Worm (Caenorhabditis elegans) whole organism, late embryonic: Measurements from ENCODE around the gene fbxa-96.
A peak's percentile ranks its signal among the peaks of the same experiment; 100 is the strongest.

Experiments
- C08G9.2 ChIP-seq: sonication (generic microtip); optimal IDR thresholded peaks from 2 replicates; lab custom pipeline; 2016; ENCODE audit warnings: mild to moderate bottlenecking, missing genetic modification characterization, moderate library complexity, missing compliant biosample characterization
- F13H6.1 ChIP-seq: sonication (generic microtip); optimal IDR thresholded peaks from 2 replicates; lab custom pipeline; 2016; ENCODE audit warnings: missing genetic modification characterization, missing compliant biosample characterization
- K02D7.2 ChIP-seq: sonication (generic microtip); optimal IDR thresholded peaks from 2 replicates; lab custom pipeline; 2017; ENCODE audit warnings: mild to moderate bottlenecking, missing genetic modification characterization, missing compliant biosample characterization
- K09A11.1 ChIP-seq: sonication (generic microtip); optimal IDR thresholded peaks from 2 replicates; lab custom pipeline; 2017; ENCODE audit warnings: antibody characterized with exemption, mild to moderate bottlenecking, missing genetic modification characterization, missing compliant biosample characterization; ENCODE audit not compliant: insufficient read depth
- Y22D7AL.16 ChIP-seq: sonication (generic microtip); optimal IDR thresholded peaks from 2 replicates; lab custom pipeline; 2016; ENCODE audit warnings: missing genetic modification characterization, missing compliant biosample characterization
- ahr-1 ChIP-seq: sonication (generic microtip); optimal IDR thresholded peaks from 2 replicates; lab custom pipeline; 2016; ENCODE audit warnings: missing genetic modification characterization, missing compliant biosample characterization
- ama-1 ChIP-seq: fragments of 150-350 bp; optimal IDR thresholded peaks from 2 replicates; lab custom pipeline; 2014
- ceh-14 ChIP-seq: sonication (generic microtip); optimal IDR thresholded peaks from 2 replicates; lab custom pipeline; 2016; ENCODE audit warnings: missing genotype, missing genetic modification characterization, missing compliant biosample characterization
- ceh-19 ChIP-seq: fragments of 200-800 bp; sonication (Bioruptor generic); optimal IDR thresholded peaks from 2 replicates; lab custom pipeline; 2018; ENCODE audit warnings: mild to moderate bottlenecking, missing genetic modification characterization, missing compliant biosample characterization
- ceh-34 ChIP-seq: sonication (generic microtip); optimal IDR thresholded peaks from 2 replicates; lab custom pipeline; 2016; ENCODE audit warnings: mild to moderate bottlenecking, missing genetic modification characterization, missing compliant biosample characterization
- ceh-48 ChIP-seq: sonication (generic microtip); optimal IDR thresholded peaks from 2 replicates; lab custom pipeline; 2016; ENCODE audit warnings: missing genetic modification characterization, inconsistent platforms, missing compliant biosample characterization
- ceh-9 ChIP-seq: sonication (generic microtip); optimal IDR thresholded peaks from 2 replicates; lab custom pipeline; 2016; ENCODE audit warnings: mild to moderate bottlenecking, missing genetic modification characterization, inconsistent platforms, missing compliant biosample characterization
- dve-1 ChIP-seq: sonication (generic microtip); optimal IDR thresholded peaks from 2 replicates; lab custom pipeline; 2017; ENCODE audit warnings: antibody characterized with exemption, mild to moderate bottlenecking, missing genetic modification characterization, missing compliant biosample characterization
- elt-4 ChIP-seq: sonication (generic microtip); optimal IDR thresholded peaks from 2 replicates; lab custom pipeline; 2016; ENCODE audit warnings: missing genetic modification characterization, missing compliant biosample characterization
- ets-4 ChIP-seq: sonication (generic microtip); optimal IDR thresholded peaks from 2 replicates; lab custom pipeline; 2016; ENCODE audit warnings: missing genetic modification characterization, missing compliant biosample characterization
- fax-1 ChIP-seq: sonication (generic microtip); optimal IDR thresholded peaks from 2 replicates; lab custom pipeline; 2016; ENCODE audit warnings: missing genotype, missing genetic modification characterization, missing compliant biosample characterization
- fkh-10 ChIP-seq: fragments of 150-350 bp; optimal IDR thresholded peaks from 2 replicates; lab custom pipeline; 2014; ENCODE audit warnings: missing biosample characterization, missing genetic modification reagents, missing genetic modification characterization
- fkh-6 ChIP-seq: sonication (generic microtip); optimal IDR thresholded peaks from 2 replicates; lab custom pipeline; 2016; ENCODE audit warnings: missing genetic modification characterization, missing compliant biosample characterization
- hlh-30 ChIP-seq: sonication (generic microtip); optimal IDR thresholded peaks from 2 replicates; lab custom pipeline; 2017; ENCODE audit warnings: antibody characterized with exemption, missing genetic modification characterization, missing compliant biosample characterization; ENCODE audit not compliant: insufficient read depth
- hlh-6 ChIP-seq: sonication (generic microtip); optimal IDR thresholded peaks from 2 replicates; lab custom pipeline; 2016; ENCODE audit warnings: missing genotype, missing genetic modification characterization, missing compliant biosample characterization
- hlh-8 ChIP-seq: sonication (generic microtip); optimal IDR thresholded peaks from 2 replicates; lab custom pipeline; 2016; ENCODE audit warnings: missing genotype, missing genetic modification characterization, missing compliant biosample characterization
- lim-6 ChIP-seq: sonication (generic microtip); optimal IDR thresholded peaks from 2 replicates; lab custom pipeline; 2016; ENCODE audit warnings: missing genetic modification characterization, missing compliant biosample characterization
- madf-2 ChIP-seq: sonication (generic microtip); optimal IDR thresholded peaks from 2 replicates; lab custom pipeline; 2017; ENCODE audit warnings: missing genetic modification characterization, missing compliant biosample characterization
- mec-3 ChIP-seq: sonication (generic microtip); optimal IDR thresholded peaks from 2 replicates; lab custom pipeline; 2016; ENCODE audit warnings: borderline replicate concordance, missing genetic modification characterization, missing compliant biosample characterization
- nhr-232 ChIP-seq: sonication (generic microtip); optimal IDR thresholded peaks from 2 replicates; lab custom pipeline; 2016; ENCODE audit warnings: missing genetic modification characterization, missing compliant biosample characterization
- odd-2 ChIP-seq: sonication (generic microtip); optimal IDR thresholded peaks from 2 replicates; lab custom pipeline; 2017; ENCODE audit warnings: antibody characterized with exemption, mild to moderate bottlenecking, missing genetic modification characterization, missing compliant biosample characterization
- pax-1 ChIP-seq: fragments of 150-350 bp; optimal IDR thresholded peaks from 2 replicates; lab custom pipeline; 2014; ENCODE audit warnings: missing biosample characterization, missing genetic modification characterization
- pha-4 ChIP-seq: fragments of 150-350 bp; optimal IDR thresholded peaks from 2 replicates; lab custom pipeline; 2018; ENCODE audit warnings: missing biosample characterization, missing genetic modification reagents, missing genetic modification characterization
- pros-1 ChIP-seq: fragments of 150-350 bp; optimal IDR thresholded peaks from 2 replicates; lab custom pipeline; 2014; ENCODE audit warnings: missing biosample characterization, missing genetic modification reagents, missing genetic modification characterization
- ref-2 ChIP-seq: sonication (generic microtip); optimal IDR thresholded peaks from 2 replicates; lab custom pipeline; 2016; ENCODE audit warnings: missing genetic modification characterization, missing compliant biosample characterization
- rnt-1 ChIP-seq: sonication (generic microtip); optimal IDR thresholded peaks from 2 replicates; lab custom pipeline; 2016; ENCODE audit warnings: missing genetic modification characterization, missing compliant biosample characterization
- sdc-2 ChIP-seq: sonication (generic microtip); optimal IDR thresholded peaks from 2 replicates; lab custom pipeline; 2016; ENCODE audit warnings: missing genotype, missing genetic modification characterization, missing compliant biosample characterization
- ttx-3 ChIP-seq: sonication (generic microtip); optimal IDR thresholded peaks from 2 replicates; lab custom pipeline; 2016; ENCODE audit warnings: missing genetic modification reagents, missing genetic modification characterization, missing compliant biosample characterization
- unc-3 ChIP-seq, 2 experiments: fragments of 200-800 bp in 1 of 2; sonication (Bioruptor generic) in 1 of 2; sonication (generic microtip) in 1 of 2; conservative IDR thresholded peaks in 1 of 2; optimal IDR thresholded peaks in 1 of 2; 2 replicates each; pipeline versions ENCODE4 v1.3.6 to Lab custom; 2016 to 2022; ENCODE audit warnings: missing compliant biosample characterization in 2 of 2, missing genetic modification characterization in 2 of 2, missing genetic modification reagents in 1 of 2
- unc-42 ChIP-seq: sonication (generic microtip); optimal IDR thresholded peaks from 2 replicates; lab custom pipeline; 2016; ENCODE audit warnings: missing genotype, missing genetic modification characterization, missing compliant biosample characterization
- unc-55 ChIP-seq: sonication (generic microtip); optimal IDR thresholded peaks from 2 replicates; lab custom pipeline; 2017; ENCODE audit warnings: missing biosample characterization, missing genetic modification reagents, missing genetic modification characterization
- ztf-16 ChIP-seq: sonication (generic microtip); optimal IDR thresholded peaks from 2 replicates; lab custom pipeline; 2017; ENCODE audit warnings: missing genetic modification characterization, missing compliant biosample characterization

The fbxa-96 gene

ce11 chrX:15060303-15060702 is at the start of gene fbxa-96:
Gene fbxa-96, minus strand, starts transcription at chrX:15060403.
- no peak for TF ChIP-seq sdc-2 (tag; lab: Kevin White, UChicago)
- no peak for TF ChIP-seq ref-2 (tag; lab: Kevin White, UChicago)
- TF ChIP-seq ztf-16 (tag; lab: Kevin White, UChicago) = no peak
- TF ChIP-seq elt-4 (tag; lab: Kevin White, UChicago) = no peak
- TF ChIP-seq pha-4 (tag; lab: Kevin White, UChicago) = no peak
- no peak for TF ChIP-seq K09A11.1 (tag; lab: Kevin White, UChicago)
- no peak for TF ChIP-seq Y22D7AL.16
- no peak for TF ChIP-seq madf-2
- TF ChIP-seq unc-3 (GFP tag; conservative IDR thresholded peaks at IDR 0.05; lab: Robert Waterston, UW) = no peak
- no peak for TF ChIP-seq unc-3 (tag; optimal IDR thresholded peaks at IDR 0.05; lab: Kevin White, UChicago)
- TF ChIP-seq ets-4 (tag; lab: Kevin White, UChicago) = no peak
- TF ChIP-seq, all 69 proteins: peak for 0

ce11 chrX:15107747-15108252 is 47.6 kb upstream of the fbxa-96 start, which contains the start of gene mlt-9:
Gene mlt-9, minus strand, starts transcription at chrX:15107797.
- TF ChIP-seq ceh-14 (tag; lab: Kevin White, UChicago) (no peak), ref-2 (tag; lab: Kevin White, UChicago) (peak; percentile 21), elt-4 (tag; lab: Kevin White, UChicago) (no peak), unc-3 (GFP tag; conservative IDR thresholded peaks at IDR 0.05; lab: Robert Waterston, UW) (no peak), unc-3 (tag; optimal IDR thresholded peaks at IDR 0.05; lab: Kevin White, UChicago) (no peak), ama-1 (lab: Kevin White, UChicago) (no peak), C08G9.2 (peak; percentile 18), hlh-8 (no peak), fkh-6 (tag; lab: Kevin White, UChicago) (peak; percentile 4), ztf-16 (tag; lab: Kevin White, UChicago) (no peak), nhr-232 (no peak)

ce11 chrX:15104963-15105493 is 44.8 kb upstream of the fbxa-96 start:
- no peak for TF ChIP-seq hlh-6 (tag; lab: Kevin White, UChicago)
- TF ChIP-seq pax-1 (tag; lab: Kevin White, UChicago) = no peak
- TF ChIP-seq nhr-232 = no peak
- no peak for TF ChIP-seq elt-4 (tag; lab: Kevin White, UChicago)
- TF ChIP-seq F13H6.1 (tag; lab: Kevin White, UChicago) = no peak
- no peak for TF ChIP-seq ceh-34 (tag; lab: Kevin White, UChicago)
- TF ChIP-seq, all 69 proteins: peak for 0

- no peak for TF ChIP-seq ceh-9
- TF ChIP-seq rnt-1 = no peak
- TF ChIP-seq ceh-48 = no peak
- no peak for TF ChIP-seq mec-3 (tag; lab: Kevin White, UChicago)
- TF ChIP-seq unc-55 = no peak
- TF ChIP-seq fax-1 (tag; lab: Kevin White, UChicago) = no peak
- TF ChIP-seq unc-42 (tag; lab: Kevin White, UChicago) = no peak
- TF ChIP-seq ahr-1 (tag; lab: Kevin White, UChicago) = no peak
- TF ChIP-seq ttx-3 (tag; lab: Kevin White, UChicago) = no peak
- TF ChIP-seq ceh-19 = no peak
- no peak for TF ChIP-seq odd-2 (tag; lab: Kevin White, UChicago)
- no peak for TF ChIP-seq ama-1 (lab: Kevin White, UChicago)
- no peak for TF ChIP-seq hlh-30
- no peak for TF ChIP-seq fkh-6 (tag; lab: Kevin White, UChicago)
- TF ChIP-seq pros-1 (tag; lab: Kevin White, UChicago) = no peak
- TF ChIP-seq fkh-10 (GFP tag; lab: Kevin White, UChicago) = no peak
- no peak for TF ChIP-seq dve-1 (tag; lab: Kevin White, UChicago)
- TF ChIP-seq lim-6 (tag; lab: Kevin White, UChicago) = no peak
- no peak for TF ChIP-seq K02D7.2 (tag; lab: Kevin White, UChicago)
- TF ChIP-seq hlh-6 (tag; lab: Kevin White, UChicago) = no peak
Observed at ce11 chrX:15103481-15103880, 43.3 kb upstream of the fbxa-96 start.
